Fruit fly (Drosophila melanogaster) whole organism, prepupa: ENCODE data around the gene Mur2B.
A peak's percentile ranks its signal among the peaks of the same experiment; 100 is the strongest.

Experiments used
- CG10631 ChIP-seq: fragments of 200-800 bp; sonication (Bioruptor generic); optimal IDR thresholded peaks from 2 replicates; lab custom pipeline; 2016; ENCODE audit warnings: missing biosample characterization, missing genetic modification characterization
- CG10669 ChIP-seq: fragments of 200-800 bp; sonication (Bioruptor generic); optimal IDR thresholded peaks from 3 replicates; lab custom pipeline; 2018; ENCODE audit warnings: missing biosample characterization, mild to moderate bottlenecking, missing genetic modification characterization, moderate library complexity
- CG11294 ChIP-seq: fragments of 200-800 bp; sonication (Bioruptor generic); IDR thresholded peaks from 2 replicates; pipeline ENCODE4 v1.3.6; 2022; ENCODE audit warnings: missing biosample characterization, missing genetic modification characterization
- CG1621 ChIP-seq: fragments of 200-800 bp; sonication (Bioruptor generic); optimal IDR thresholded peaks from 3 replicates; lab custom pipeline; 2018; ENCODE audit warnings: missing biosample characterization, mild to moderate bottlenecking, missing genetic modification characterization
- CG16779 ChIP-seq: fragments of 200-800 bp; sonication (Bioruptor generic); optimal IDR thresholded peaks from 3 replicates; lab custom pipeline; 2017; ENCODE audit warnings: missing biosample characterization, mild to moderate bottlenecking, missing genetic modification characterization
- CG31627 ChIP-seq: fragments of 200-800 bp; sonication (Bioruptor generic); optimal IDR thresholded peaks from 3 replicates; lab custom pipeline; 2016; ENCODE audit warnings: missing biosample characterization, missing genetic modification characterization
- CG32006 ChIP-seq: fragments of 200-800 bp; sonication (Bioruptor generic); optimal IDR thresholded peaks from 3 replicates; lab custom pipeline; 2017; ENCODE audit warnings: missing biosample characterization, mild to moderate bottlenecking, missing genetic modification characterization
- CG34406 ChIP-seq: fragments of 200-800 bp; sonication (Bioruptor generic); optimal IDR thresholded peaks from 3 replicates; lab custom pipeline; 2016; ENCODE audit warnings: missing biosample characterization, missing genetic modification characterization
- CG3919 ChIP-seq: fragments of 200-800 bp; sonication (Bioruptor generic); optimal IDR thresholded peaks from 3 replicates; lab custom pipeline; 2016; ENCODE audit warnings: missing biosample characterization, missing genetic modification characterization
- CG4318 ChIP-seq: fragments of 200-800 bp; sonication (Bioruptor generic); optimal IDR thresholded peaks from 3 replicates; lab custom pipeline; 2017; ENCODE audit warnings: missing biosample characterization, mild to moderate bottlenecking, missing genetic modification characterization
- CG6163 ChIP-seq: fragments of 200-800 bp; sonication (Bioruptor generic); IDR thresholded peaks from 3 replicates; pipeline ENCODE4 v1.3.6; 2022; ENCODE audit warnings: missing biosample characterization, missing genetic modification characterization
- CG6276 ChIP-seq: fragments of 200-800 bp; sonication (Bioruptor generic); optimal IDR thresholded peaks from 2 replicates; lab custom pipeline; 2017; ENCODE audit warnings: missing biosample characterization, mild to moderate bottlenecking, missing genetic modification characterization
- CG6792 ChIP-seq: fragments of 200-800 bp; sonication (Bioruptor generic); optimal IDR thresholded peaks from 3 replicates; lab custom pipeline; 2016; ENCODE audit warnings: missing biosample characterization, missing genetic modification characterization
- CG6808 ChIP-seq: fragments of 200-800 bp; sonication (Bioruptor generic); optimal IDR thresholded peaks from 3 replicates; lab custom pipeline; 2017; ENCODE audit warnings: missing biosample characterization, missing genetic modification characterization, mild to moderate bottlenecking, moderate library complexity, missing genetic modification reagents
- CG6854 ChIP-seq: fragments of 200-800 bp; sonication (Bioruptor generic); optimal IDR thresholded peaks from 2 replicates; lab custom pipeline; 2017; ENCODE audit warnings: missing biosample characterization, mild to moderate bottlenecking, missing genetic modification characterization
- CG7368 ChIP-seq: fragments of 200-800 bp; sonication (Bioruptor generic); optimal IDR thresholded peaks from 3 replicates; lab custom pipeline; 2016; ENCODE audit warnings: missing biosample characterization, missing genetic modification characterization
- CG8319 ChIP-seq: fragments of 200-800 bp; sonication (Bioruptor generic); optimal IDR thresholded peaks from 3 replicates; lab custom pipeline; 2016; ENCODE audit warnings: missing biosample characterization, missing genetic modification characterization
- CG8632 ChIP-seq: fragments of 200-800 bp; sonication (Bioruptor generic); optimal IDR thresholded peaks from 3 replicates; lab custom pipeline; 2016; ENCODE audit warnings: missing biosample characterization, missing genetic modification characterization
- CG9139 ChIP-seq: fragments of 200-800 bp; sonication (Bioruptor generic); optimal IDR thresholded peaks from 3 replicates; lab custom pipeline; 2017; ENCODE audit warnings: missing biosample characterization, mild to moderate bottlenecking, missing genetic modification characterization
- Eip78C ChIP-seq: fragments of 200-800 bp; sonication (Bioruptor generic); peaks from one replicate; lab custom pipeline; 2016; ENCODE audit warnings: missing biosample characterization, missing genetic modification characterization
- Eip93F ChIP-seq: fragments of 200-800 bp; sonication (Bioruptor generic); optimal IDR thresholded peaks from 2 replicates; lab custom pipeline; 2016; ENCODE audit warnings: missing biosample characterization, mild to moderate bottlenecking, missing genetic modification characterization
- Ets21C ChIP-seq: fragments of 200-800 bp; sonication (Bioruptor generic); optimal IDR thresholded peaks from 3 replicates; lab custom pipeline; 2016; ENCODE audit warnings: missing biosample characterization, missing genetic modification characterization
- Hr38 ChIP-seq: sonication (Bioruptor generic); optimal IDR thresholded peaks from 2 replicates; lab custom pipeline; 2016; ENCODE audit warnings: missing biosample characterization, missing genetic modification characterization
- Hr39 ChIP-seq: fragments of 200-800 bp; sonication (Bioruptor generic); optimal IDR thresholded peaks from 2 replicates; lab custom pipeline; 2016; ENCODE audit warnings: missing biosample characterization, missing genetic modification characterization
- Hr4 ChIP-seq: fragments of 200-800 bp; sonication (Bioruptor generic); optimal IDR thresholded peaks from 3 replicates; lab custom pipeline; 2016; ENCODE audit warnings: missing biosample characterization, missing genetic modification characterization
- Met ChIP-seq: fragments of 200-800 bp; sonication (Bioruptor generic); optimal IDR thresholded peaks from 3 replicates; lab custom pipeline; 2016; ENCODE audit warnings: missing biosample characterization, missing genetic modification characterization
- OdsH ChIP-seq: fragments of 200-800 bp; sonication (Bioruptor generic); optimal IDR thresholded peaks from 3 replicates; lab custom pipeline; 2016; ENCODE audit warnings: missing biosample characterization, missing genetic modification characterization
- Smox ChIP-seq: fragments of 200-800 bp; sonication (Bioruptor generic); optimal IDR thresholded peaks from 3 replicates; lab custom pipeline; 2016; ENCODE audit warnings: missing biosample characterization, missing genetic modification characterization
- Sox14 ChIP-seq: fragments of 200-800 bp; sonication (Bioruptor generic); optimal IDR thresholded peaks from 3 replicates; lab custom pipeline; 2016; ENCODE audit warnings: missing biosample characterization, missing genetic modification characterization
- Sox15 ChIP-seq: fragments of 200-800 bp; sonication (Bioruptor generic); optimal IDR thresholded peaks from 3 replicates; lab custom pipeline; 2016; ENCODE audit warnings: missing biosample characterization, missing genetic modification characterization
- achi ChIP-seq: fragments of 200-800 bp; sonication (Bioruptor generic); optimal IDR thresholded peaks from 3 replicates; lab custom pipeline; 2016; ENCODE audit warnings: missing biosample characterization, missing genetic modification characterization
- acj6 ChIP-seq: fragments of 200-800 bp; sonication (Bioruptor generic); optimal IDR thresholded peaks from 3 replicates; lab custom pipeline; 2016; ENCODE audit warnings: missing biosample characterization, missing genetic modification characterization
- cyc ChIP-seq: fragments of 200-800 bp; sonication (Bioruptor generic); optimal IDR thresholded peaks from 3 replicates; lab custom pipeline; 2016; ENCODE audit warnings: missing biosample characterization, missing genetic modification characterization
- dac ChIP-seq: fragments of 200-800 bp; sonication (Bioruptor generic); optimal IDR thresholded peaks from 2 replicates; lab custom pipeline; 2017; ENCODE audit warnings: missing biosample characterization, mild to moderate bottlenecking, missing genetic modification characterization
- dsx ChIP-seq: fragments of 200-800 bp; optimal IDR thresholded peaks from 3 replicates; lab custom pipeline; 2019; ENCODE audit warnings: missing biosample characterization, mild to moderate bottlenecking, missing genetic modification characterization, moderate library complexity; ENCODE audit not compliant: poor library complexity, severe bottlenecking
- esn ChIP-seq: fragments of 200-800 bp; sonication (Bioruptor generic); optimal IDR thresholded peaks from 2 replicates; lab custom pipeline; 2016; ENCODE audit warnings: missing biosample characterization, mild to moderate bottlenecking, missing genetic modification characterization, moderate library complexity
- fd85E ChIP-seq: fragments of 200-800 bp; sonication (Bioruptor generic); optimal IDR thresholded peaks from 3 replicates; lab custom pipeline; 2016; ENCODE audit warnings: missing biosample characterization, missing genetic modification characterization
- fkh ChIP-seq: fragments of 200-800 bp; sonication (Bioruptor generic); optimal IDR thresholded peaks from 3 replicates; lab custom pipeline; 2017; ENCODE audit warnings: missing biosample characterization, mild to moderate bottlenecking, missing genetic modification characterization, moderate library complexity
- lz ChIP-seq: fragments of 200-800 bp; sonication (Bioruptor generic); optimal IDR thresholded peaks from 3 replicates; lab custom pipeline; 2016; ENCODE audit warnings: missing biosample characterization, missing genetic modification characterization
- net ChIP-seq: fragments of 200-800 bp; sonication (Bioruptor generic); optimal IDR thresholded peaks from 3 replicates; lab custom pipeline; 2016; ENCODE audit warnings: missing biosample characterization, missing genetic modification characterization
- pdm3 ChIP-seq: fragments of 200-800 bp; sonication (Bioruptor generic); optimal IDR thresholded peaks from 3 replicates; lab custom pipeline; 2016; ENCODE audit warnings: missing biosample characterization, missing genetic modification characterization
- salr ChIP-seq, 2 experiments: fragments of 200-800 bp; sonication (Bioruptor generic); optimal IDR thresholded peaks; 3 replicates each; lab custom pipeline; 2016 to 2018; ENCODE audit warnings: missing biosample characterization in 2 of 2, missing genetic modification characterization in 2 of 2, mild to moderate bottlenecking in 1 of 2
- ss ChIP-seq, 2 experiments: fragments of 200-800 bp; sonication (Bioruptor generic); optimal IDR thresholded peaks; 2 replicates in 1 of 2; 3 replicates in 1 of 2; lab custom pipeline; 2017 to 2018; ENCODE audit warnings: mild to moderate bottlenecking in 2 of 2, missing biosample characterization in 2 of 2, missing genetic modification characterization in 2 of 2, moderate library complexity in 1 of 2
- svp ChIP-seq: fragments of 200-800 bp; sonication (Bioruptor generic); peaks from one replicate; lab custom pipeline; 2016; ENCODE audit warnings: missing biosample characterization, missing genetic modification characterization
- topi ChIP-seq: fragments of 200-800 bp; sonication (Bioruptor generic); optimal IDR thresholded peaks from 3 replicates; lab custom pipeline; 2016; ENCODE audit warnings: missing biosample characterization, missing genetic modification characterization
- vri ChIP-seq: fragments of 200-800 bp; sonication (Bioruptor generic); optimal IDR thresholded peaks from 3 replicates; lab custom pipeline; 2016; ENCODE audit warnings: missing biosample characterization, mild to moderate bottlenecking, missing genetic modification characterization

The Mur2B gene

dm6 chrX:1618727-1619581 is 49.6 kb downstream of the Mur2B start (continued):
- peak; percentile 16 for TF ChIP-seq fkh (GFP tag; lab: Kevin White, UChicago)
- TF ChIP-seq dsx (GFP tag; lab: Kevin White, UChicago), result no peak
- TF ChIP-seq OdsH, result peak; percentile 82
- no peak for TF ChIP-seq Sox15 (GFP tag; lab: Kevin White, UChicago)
- peak; percentile 67 for TF ChIP-seq acj6
- no peak for TF ChIP-seq CG6808
- no peak for TF ChIP-seq Met (GFP tag; lab: Kevin White, UChicago)
- TF ChIP-seq CG4318 (GFP tag; lab: Kevin White, UChicago), result peak; percentile 91
- no peak for TF ChIP-seq CG9139 (GFP tag; lab: Kevin White, UChicago)
- TF ChIP-seq esn, result no peak
- TF ChIP-seq Hr38, result no peak
- TF ChIP-seq lz (GFP tag; lab: Kevin White, UChicago), result no peak
- TF ChIP-seq Hr39 (GFP tag; lab: Kevin White, UChicago), result no peak
- TF ChIP-seq CG6792 (GFP tag; lab: Kevin White, UChicago), result no peak

dm6 chrX:1617673-1618608 is 50.6 kb downstream of the Mur2B start:
- TF ChIP-seq dsx (GFP tag; lab: Kevin White, UChicago), result no peak
- no peak for TF ChIP-seq CG10631 (GFP tag; lab: Kevin White, UChicago)
- TF ChIP-seq CG16779, result no peak
- TF ChIP-seq CG8632 (GFP tag; lab: Kevin White, UChicago), result no peak
- TF ChIP-seq CG8319 (GFP tag; lab: Kevin White, UChicago), result no peak
- no peak for TF ChIP-seq CG11294 (GFP tag; lab: Robert Waterston, UW)
- TF ChIP-seq CG34406 (GFP tag; lab: Kevin White, UChicago), result peak; percentile 0
- peak; percentile 86 for TF ChIP-seq Eip93F (GFP tag; lab: Kevin White, UChicago)
- TF ChIP-seq ss (GFP tag; optimal IDR thresholded peaks at IDR 0.05; lab: Kevin White, UChicago), result no peak
- no peak for TF ChIP-seq Ets21C (GFP tag; lab: Kevin White, UChicago)
- peak; percentile 40 for TF ChIP-seq Hr4 (GFP tag; lab: Kevin White, UChicago)
- TF ChIP-seq vri, result peak; percentile 90
- TF ChIP-seq CG10669 (GFP tag; lab: Kevin White, UChicago), result peak; percentile 1
- peak; percentile 44 for TF ChIP-seq CG31627 (GFP tag; lab: Kevin White, UChicago)
- TF ChIP-seq Hr39 (GFP tag; lab: Kevin White, UChicago), result peak; percentile 16
- TF ChIP-seq topi (GFP tag; lab: Kevin White, UChicago), result peak; percentile 21
- no peak for TF ChIP-seq CG7368 (GFP tag; lab: Kevin White, UChicago)
- TF ChIP-seq Sox14 (GFP tag; lab: Kevin White, UChicago), result peak; percentile 61
- TF ChIP-seq salr (GFP tag; optimal IDR thresholded peaks at IDR 0.05; lab: Kevin White, UChicago), result peak in 1 of 2 experiments; percentile 1
- no peak for TF ChIP-seq CG4318 (GFP tag; lab: Kevin White, UChicago)
- TF ChIP-seq Sox15 (GFP tag; lab: Kevin White, UChicago), result no peak
- TF ChIP-seq CG6276 (GFP tag; lab: Kevin White, UChicago), result no peak
- TF ChIP-seq CG3919 (GFP tag; lab: Kevin White, UChicago), result no peak
- TF ChIP-seq Met (GFP tag; lab: Kevin White, UChicago), result no peak
- peak; percentile 12 for TF ChIP-seq acj6
- TF ChIP-seq cyc (GFP tag; lab: Kevin White, UChicago), result peak; percentile 9
- TF ChIP-seq svp (GFP tag; lab: Kevin White, UChicago), result peak; percentile 97
- TF ChIP-seq net (GFP tag; lab: Kevin White, UChicago), result no peak
- no peak for TF ChIP-seq CG1621
- peak; percentile 71 for TF ChIP-seq CG6163 (GFP tag; lab: Robert Waterston, UW)
- TF ChIP-seq pdm3 (GFP tag; lab: Kevin White, UChicago), result peak; percentile 40
- TF ChIP-seq Smox, result peak; percentile 20
- peak; percentile 19 for TF ChIP-seq Eip78C (GFP tag; lab: Kevin White, UChicago)
- TF ChIP-seq achi, result no peak
- TF ChIP-seq CG6854 (GFP tag; lab: Kevin White, UChicago), result peak; percentile 8
- no peak for TF ChIP-seq fd85E (GFP tag; lab: Kevin White, UChicago)
- no peak for TF ChIP-seq dac (GFP tag; lab: Kevin White, UChicago)
- TF ChIP-seq lz (GFP tag; lab: Kevin White, UChicago), result peak; percentile 24
- peak; percentile 39 for TF ChIP-seq CG32006 (GFP tag; lab: Kevin White, UChicago)
